Fruit fly (Drosophila melanogaster) whole organism, pupa: Measurements from ENCODE around the gene inaF-C.

Source experiments
- CG8159 ChIP-seq: fragments of 200-800 bp; sonication (Bioruptor generic); optimal IDR thresholded peaks from 3 replicates; lab custom pipeline; 2018; ENCODE audit warnings: missing biosample characterization, mild to moderate bottlenecking, missing genetic modification characterization, moderate library complexity
- CG9948 ChIP-seq: fragments of 200-800 bp; sonication (Bioruptor generic); optimal IDR thresholded peaks from 2 replicates; lab custom pipeline; 2018; ENCODE audit warnings: missing biosample characterization, mild to moderate bottlenecking, missing genetic modification characterization, moderate library complexity
- EcR ChIP-seq: fragments of 200-800 bp; sonication (Bioruptor generic); optimal IDR thresholded peaks from 3 replicates; lab custom pipeline; 2019; ENCODE audit warnings: missing biosample characterization, missing genetic modification characterization, mild to moderate bottlenecking, moderate library complexity, missing genetic modification reagents
- Ets98B ChIP-seq: fragments of 200-800 bp; sonication (Bioruptor generic); IDR thresholded peaks from 2 replicates; pipeline ENCODE4 v1.3.6; 2022; ENCODE audit warnings: missing biosample characterization, missing genetic modification characterization

DNA sequence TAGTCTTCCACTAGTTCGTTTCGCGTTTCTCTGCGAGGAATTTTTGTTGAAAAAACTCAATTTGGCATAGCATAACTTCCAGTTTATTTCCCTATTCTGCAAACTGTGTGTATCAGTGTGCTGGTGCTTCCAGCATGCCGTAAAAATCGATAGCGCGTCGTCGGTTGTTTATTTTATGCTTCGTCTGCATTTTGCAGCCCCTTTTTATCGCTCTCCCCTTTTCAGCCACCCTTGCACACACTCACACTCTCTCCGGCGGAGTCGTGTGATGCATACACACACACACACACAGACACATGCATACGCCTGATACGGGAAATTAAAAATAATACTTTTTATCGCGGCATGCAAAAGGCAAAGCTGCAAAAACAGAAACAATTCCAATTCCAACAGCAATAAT is 52.1 kb downstream of the inaF-C start:
- no peak for TF ChIP-seq CG8159 (tag; lab: Kevin White, UChicago)
- TF ChIP-seq EcR (GFP tag; lab: Kevin White, UChicago) = no peak
- TF ChIP-seq Ets98B = peak; percentile 15; the same call in 1 of the 2 replicates
- no peak for TF ChIP-seq CG9948 (tag; lab: Kevin White, UChicago)
